Fruit fly (Drosophila melanogaster) whole organism, adult: Measurements from ENCODE around the gene CG9692.

ENCODE experiments used
- CG11617 ChIP-seq: fragments of 200-800 bp; sonication (Bioruptor generic); optimal IDR thresholded peaks from 2 replicates; lab custom pipeline; 2017; ENCODE audit warnings: mild to moderate bottlenecking, missing biosample characterization, missing genetic modification reagents, missing genetic modification characterization
- CG12768 ChIP-seq: fragments of 200-800 bp; sonication (Bioruptor generic); optimal IDR thresholded peaks from 2 replicates; lab custom pipeline; 2017; ENCODE audit warnings: missing biosample characterization, missing genetic modification characterization, mild to moderate bottlenecking, moderate library complexity, missing genetic modification reagents
- CG14711 ChIP-seq: fragments of 200-800 bp; sonication (Bioruptor generic); optimal IDR thresholded peaks from 2 replicates; lab custom pipeline; 2018; ENCODE audit warnings: missing biosample characterization, mild to moderate bottlenecking, missing genetic modification characterization, moderate library complexity
- CG1620 ChIP-seq: fragments of 200-800 bp; sonication (Bioruptor generic); optimal IDR thresholded peaks from 2 replicates; lab custom pipeline; 2016; ENCODE audit warnings: missing biosample characterization, missing genetic modification characterization
- CG33017 ChIP-seq: fragments of 200-800 bp; sonication (Bioruptor generic); optimal IDR thresholded peaks from 2 replicates; lab custom pipeline; 2018; ENCODE audit warnings: missing biosample characterization, mild to moderate bottlenecking, missing genetic modification characterization, moderate library complexity
- CG5204 ChIP-seq: fragments of 200-800 bp; sonication (Bioruptor generic); optimal IDR thresholded peaks from 2 replicates; lab custom pipeline; 2016; ENCODE audit warnings: missing biosample characterization, missing genetic modification characterization
- CG7045 ChIP-seq: fragments of 200-800 bp; sonication (Bioruptor generic); optimal IDR thresholded peaks from 2 replicates; lab custom pipeline; 2017; ENCODE audit warnings: missing biosample characterization, mild to moderate bottlenecking, missing genetic modification characterization
- CG7101 ChIP-seq: fragments of 200-800 bp; sonication (Bioruptor generic); optimal IDR thresholded peaks from 2 replicates; lab custom pipeline; 2018; ENCODE audit warnings: missing biosample characterization, mild to moderate bottlenecking, missing genetic modification characterization, moderate library complexity
- Clk ChIP-seq: fragments of 200-800 bp; sonication (Bioruptor generic); optimal IDR thresholded peaks from 2 replicates; lab custom pipeline; 2017; ENCODE audit warnings: missing biosample characterization, missing genetic modification characterization
- Crg-1 ChIP-seq: fragments of 200-800 bp; sonication (Bioruptor generic); optimal IDR thresholded peaks from 2 replicates; lab custom pipeline; 2016; ENCODE audit warnings: missing biosample characterization, missing genetic modification characterization
- Hr96 ChIP-seq: fragments of 200-800 bp; sonication (Bioruptor generic); optimal IDR thresholded peaks from 2 replicates; lab custom pipeline; 2016; ENCODE audit warnings: missing biosample characterization, missing genetic modification characterization
- Mnt ChIP-seq: fragments of 200-800 bp; sonication (Bioruptor generic); optimal IDR thresholded peaks from 2 replicates; lab custom pipeline; 2016; ENCODE audit warnings: missing biosample characterization, mild to moderate bottlenecking, missing genetic modification characterization
- bab1 ChIP-seq: fragments of 200-800 bp; sonication (Bioruptor generic); optimal IDR thresholded peaks from 3 replicates; lab custom pipeline; 2019; ENCODE audit warnings: missing biosample characterization, mild to moderate bottlenecking, missing genetic modification characterization, moderate library complexity
- cic ChIP-seq: fragments of 200-800 bp; sonication (Bioruptor generic); optimal IDR thresholded peaks from 2 replicates; lab custom pipeline; 2017; ENCODE audit warnings: missing biosample characterization, mild to moderate bottlenecking, missing genetic modification characterization, moderate library complexity
- cnc ChIP-seq, 2 experiments: fragments of >200 bp; optimal IDR thresholded peaks; 2 replicates each; lab custom pipeline; 2017
- kay ChIP-seq: fragments of 200-800 bp; sonication (Bioruptor generic); peaks from one replicate; lab custom pipeline; 2016; ENCODE audit warnings: missing biosample characterization, missing genetic modification characterization, borderline replicate concordance
- ovo ChIP-seq: fragments of 200-800 bp; sonication (Bioruptor generic); optimal IDR thresholded peaks from 2 replicates; lab custom pipeline; 2016; ENCODE audit warnings: missing biosample characterization, missing genetic modification characterization
- pad ChIP-seq: fragments of 200-800 bp; sonication (Bioruptor generic); optimal IDR thresholded peaks from 3 replicates; lab custom pipeline; 2017; ENCODE audit warnings: missing biosample characterization, missing genetic modification characterization, mild to moderate bottlenecking, moderate library complexity, missing genetic modification reagents
- tj ChIP-seq: fragments of 200-800 bp; sonication (Bioruptor generic); optimal IDR thresholded peaks from 3 replicates; lab custom pipeline; 2017; ENCODE audit warnings: missing biosample characterization, mild to moderate bottlenecking, missing genetic modification characterization, moderate library complexity
- toe ChIP-seq: fragments of 200-800 bp; sonication (Bioruptor generic); optimal IDR thresholded peaks from 2 replicates; lab custom pipeline; 2016; ENCODE audit warnings: missing biosample characterization, missing genetic modification characterization

CG9692 gene

dm6 chr3L:16704673-16705072 lies at the start of gene CG9692:
Gene CG9692, plus strand, starts transcription at chr3L:16704973.
- TF ChIP-seq kay (GFP tag; lab: Kevin White, UChicago) (peak; percentile 84), tj (GFP tag; lab: Kevin White, UChicago) (no peak)

- no peak for TF ChIP-seq cnc (optimal IDR thresholded peaks at IDR 0.05; lab: Kevin White, UChicago)
- TF ChIP-seq toe = no peak
- no peak for TF ChIP-seq CG33017 (tag; lab: Kevin White, UChicago)
- TF ChIP-seq Hr96 = no peak
- no peak for TF ChIP-seq CG7045 (GFP tag; lab: Kevin White, UChicago)
- no peak for TF ChIP-seq ovo
- TF ChIP-seq Clk (GFP tag; lab: Kevin White, UChicago) = no peak
- no peak for TF ChIP-seq cic (GFP tag; lab: Kevin White, UChicago)
Measured at dm6 chr3L:16657014-16657413, 47.8 kb upstream of the CG9692 start.

DNA sequence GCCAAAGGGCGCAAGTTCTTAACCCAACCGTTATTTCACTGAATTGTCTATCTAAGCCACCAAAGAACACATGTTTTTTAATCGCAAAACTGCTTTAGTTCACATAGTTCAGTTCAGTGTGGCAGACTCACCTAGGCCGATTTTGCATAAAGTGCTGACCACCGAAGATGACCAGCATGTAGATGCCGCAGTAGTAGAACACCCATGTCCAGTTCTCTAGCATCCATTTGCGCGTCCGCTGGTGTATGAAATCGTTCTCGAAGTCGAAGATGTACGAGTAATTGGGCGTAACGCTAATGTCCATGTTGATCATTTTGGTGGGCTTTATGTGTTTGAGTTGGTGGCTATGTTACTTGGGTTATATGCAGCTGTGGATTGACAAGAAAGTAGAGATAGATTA lies 45.7 kb upstream of the CG9692 start:
- TF ChIP-seq CG1620 (no peak), Mnt (GFP tag; lab: Kevin White, UChicago) (no peak), CG7045 (GFP tag; lab: Kevin White, UChicago) (no peak)

DNA sequence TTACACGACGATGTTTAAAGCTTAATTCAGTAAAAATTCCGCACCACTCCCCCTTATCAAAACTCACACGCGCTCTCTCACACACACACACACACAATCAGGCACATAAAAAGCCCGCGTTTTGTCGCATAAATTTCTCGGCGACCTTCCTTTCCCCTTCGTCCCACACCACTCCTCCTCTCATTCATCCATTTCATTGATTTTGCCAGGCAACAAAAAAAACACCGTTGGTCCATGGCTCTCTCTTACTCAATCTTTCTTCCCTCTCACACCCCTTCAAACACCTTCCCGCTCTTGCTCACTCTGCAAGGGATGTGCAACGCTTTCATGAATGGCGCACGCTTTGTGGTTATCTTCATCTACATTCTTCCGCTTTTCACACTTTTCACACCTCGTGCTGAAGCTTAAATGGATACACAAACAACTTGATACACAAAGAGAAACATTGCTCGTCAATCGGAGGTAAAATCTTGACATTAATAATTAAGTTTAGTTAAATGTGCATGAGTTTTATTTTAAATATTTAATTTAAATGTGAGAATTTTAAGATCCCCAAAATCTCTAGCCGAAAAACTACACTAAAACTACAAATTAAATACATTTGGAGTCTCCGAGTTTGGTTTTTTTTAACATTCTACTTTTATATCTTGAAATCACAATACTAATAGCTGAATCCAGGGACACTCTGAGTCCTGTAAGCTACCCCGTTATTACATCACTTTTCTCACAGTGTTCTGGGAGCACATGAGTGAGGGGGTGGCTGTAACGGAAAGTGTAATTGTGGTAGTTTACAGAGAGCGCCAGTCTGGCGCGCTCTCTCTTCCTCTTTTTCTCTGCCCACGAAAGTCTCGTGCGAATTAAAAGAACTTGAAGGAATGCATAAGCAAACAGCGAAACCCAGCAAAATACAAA lies 44.6 kb upstream of the CG9692 start:
- TF ChIP-seq CG7101 (tag; lab: Kevin White, UChicago) = peak; percentile 92
- peak; percentile 89 for TF ChIP-seq toe
- peak; percentile 69 for TF ChIP-seq bab1 (GFP tag; lab: Kevin White, UChicago)
- peak; percentile 97 for TF ChIP-seq CG7045 (GFP tag; lab: Kevin White, UChicago)
- peak; percentile 70 for TF ChIP-seq CG1620
- peak; percentile 88 for TF ChIP-seq CG5204
- TF ChIP-seq kay (GFP tag; lab: Kevin White, UChicago) = peak; percentile 70
- TF ChIP-seq Clk (GFP tag; lab: Kevin White, UChicago) = peak; percentile 89
- TF ChIP-seq CG12768 (GFP tag; lab: Kevin White, UChicago) = peak; percentile 95
- TF ChIP-seq CG33017 (tag; lab: Kevin White, UChicago) = peak; percentile 90
- peak; percentile 73 for TF ChIP-seq Crg-1 (GFP tag; lab: Kevin White, UChicago)
- peak; percentile 79 for TF ChIP-seq cic (GFP tag; lab: Kevin White, UChicago)
- peak; percentile 91 for TF ChIP-seq ovo
- TF ChIP-seq tj (GFP tag; lab: Kevin White, UChicago) = peak; percentile 68
- TF ChIP-seq CG14711 (tag; lab: Kevin White, UChicago) = peak; percentile 87
- TF ChIP-seq Mnt (GFP tag; lab: Kevin White, UChicago) = peak; percentile 72
- TF ChIP-seq CG11617 (GFP tag; lab: Kevin White, UChicago) = peak; percentile 95
- no peak for TF ChIP-seq cnc (optimal IDR thresholded peaks at IDR 0.05; lab: Kevin White, UChicago)
- peak; percentile 80 for TF ChIP-seq Hr96
- peak; percentile 94 for TF ChIP-seq pad (GFP tag; lab: Kevin White, UChicago)

dm6 chr3L:16661167-16662109 lies 43.3 kb upstream of the CG9692 start, which contains the start of gene Baldspot:
Gene Baldspot, minus strand, starts transcription at chr3L:16661615.
- TF ChIP-seq CG5204 (peak; percentile 50), CG1620 (peak; percentile 54), toe (peak; percentile 36), Hr96 (peak; percentile 81), cnc (optimal IDR thresholded peaks at IDR 0.05; lab: Kevin White, UChicago) (no peak), bab1 (GFP tag; lab: Kevin White, UChicago) (peak; percentile 31), Crg-1 (GFP tag; lab: Kevin White, UChicago) (peak; percentile 33), kay (GFP tag; lab: Kevin White, UChicago) (no peak), CG14711 (tag; lab: Kevin White, UChicago) (peak; percentile 71), Clk (GFP tag; lab: Kevin White, UChicago) (peak; percentile 37), Mnt (GFP tag; lab: Kevin White, UChicago) (peak; percentile 85), CG7045 (GFP tag; lab: Kevin White, UChicago) (peak; percentile 73), ovo (peak; percentile 50), CG11617 (GFP tag; lab: Kevin White, UChicago) (no peak), tj (GFP tag; lab: Kevin White, UChicago) (no peak), CG33017 (tag; lab: Kevin White, UChicago) (peak; percentile 60), CG12768 (GFP tag; lab: Kevin White, UChicago) (peak; percentile 73), cic (GFP tag; lab: Kevin White, UChicago) (peak; percentile 85), pad (GFP tag; lab: Kevin White, UChicago) (peak; percentile 91), CG7101 (tag; lab: Kevin White, UChicago) (peak; percentile 63)
